Worm (Caenorhabditis elegans): ENCODE data around the gene C54E10.3.

Gene C54E10.3

DNA sequence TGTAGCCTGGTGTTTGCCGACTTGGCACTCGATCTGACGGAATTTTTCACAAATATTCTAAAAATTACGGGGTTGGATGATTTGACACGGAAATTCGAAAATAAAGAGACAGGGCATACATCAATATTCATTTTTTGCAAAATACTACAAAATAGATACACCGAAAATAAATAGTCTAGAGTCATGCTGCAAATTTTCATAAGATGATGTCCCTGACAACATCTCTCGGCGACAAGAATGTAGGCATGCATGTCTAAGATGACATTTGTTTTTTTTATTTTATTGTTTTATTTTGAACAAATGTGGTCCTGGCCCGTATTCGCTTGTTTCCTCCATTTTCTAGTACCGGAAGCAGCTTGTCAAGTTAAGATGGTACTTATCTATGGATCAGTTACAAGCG lies 39.4 kb upstream of the C54E10.3 start, which contains the start of gene clec-256:
Gene clec-256, plus strand, starts transcription at position 301 of the 400 bp plus-strand sequence.
- TF ChIP-seq snpc-4 (tag; optimal IDR thresholded peaks at IDR 0.05) (no peak), ets-5 (GFP tag; IDR thresholded peaks at IDR 0.05) (no peak), C34B4.2 (tag; optimal IDR thresholded peaks at IDR 0.05) (no peak), F16B12.6 (tag; optimal IDR thresholded peaks at IDR 0.05) (no peak), isw-1 (GFP tag; IDR thresholded peaks at IDR 0.05) (no peak), nhr-11 (tag; optimal IDR thresholded peaks at IDR 0.05) (no peak), ztf-11 (tag; optimal IDR thresholded peaks at IDR 0.05) (no peak), nhr-90 (tag; optimal IDR thresholded peaks at IDR 0.05; ENCODE audit: poor library complexity) (no peak)

DNA sequence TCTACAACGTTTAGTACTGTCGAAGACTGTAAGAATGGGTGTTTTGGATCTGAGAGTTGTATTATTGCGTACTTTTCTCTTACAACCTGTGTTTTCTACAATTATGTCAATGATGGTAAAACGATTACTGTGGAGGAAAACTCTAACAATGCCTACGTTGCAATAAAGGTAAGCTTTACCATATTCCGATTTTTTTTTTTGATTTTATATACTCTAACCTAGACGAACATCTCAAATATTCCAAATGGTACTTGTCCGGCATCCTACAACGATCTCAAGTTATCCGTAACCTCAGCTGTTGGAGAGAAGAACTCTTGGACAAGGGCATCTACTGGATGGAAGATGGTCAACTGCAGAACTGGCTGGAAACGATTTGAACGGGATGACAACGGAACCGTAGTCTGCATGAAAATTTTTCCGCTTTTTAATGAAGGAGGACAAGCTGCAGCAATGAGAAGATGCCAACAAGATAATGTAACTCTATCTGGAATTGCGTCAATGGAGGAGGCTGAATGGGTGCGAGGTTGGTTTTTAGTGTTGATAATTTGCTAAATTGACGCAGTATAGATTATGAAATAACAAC lies 38.9 kb upstream of the C54E10.3 start:
- TF ChIP-seq lin-14 (GFP tag; optimal IDR thresholded peaks at IDR 0.05) (no peak), C34B4.2 (tag; optimal IDR thresholded peaks at IDR 0.05) (no peak), ceh-8 (GFP tag; optimal IDR thresholded peaks at IDR 0.05) (no peak), aha-1 (tag; optimal IDR thresholded peaks at IDR 0.05) (no peak), vab-15 (tag; optimal IDR thresholded peaks at IDR 0.05) (no peak), nhr-84 (tag; optimal IDR thresholded peaks at IDR 0.05) (no peak), efl-3 (GFP tag; optimal IDR thresholded peaks at IDR 0.05) (no peak), skn-1 (tag; optimal IDR thresholded peaks at IDR 0.05) (no peak), nhr-77 (tag; optimal IDR thresholded peaks at IDR 0.05) (no peak), fkh-4 (tag; optimal IDR thresholded peaks at IDR 0.05; ENCODE audit: borderline replicate concordance) (no peak), mdl-1 (tag; optimal IDR thresholded peaks at IDR 0.05) (no peak), hlh-4 (tag; optimal IDR thresholded peaks at IDR 0.05) (no peak), fos-1 (tag; optimal IDR thresholded peaks at IDR 0.05) (no peak)

DNA sequence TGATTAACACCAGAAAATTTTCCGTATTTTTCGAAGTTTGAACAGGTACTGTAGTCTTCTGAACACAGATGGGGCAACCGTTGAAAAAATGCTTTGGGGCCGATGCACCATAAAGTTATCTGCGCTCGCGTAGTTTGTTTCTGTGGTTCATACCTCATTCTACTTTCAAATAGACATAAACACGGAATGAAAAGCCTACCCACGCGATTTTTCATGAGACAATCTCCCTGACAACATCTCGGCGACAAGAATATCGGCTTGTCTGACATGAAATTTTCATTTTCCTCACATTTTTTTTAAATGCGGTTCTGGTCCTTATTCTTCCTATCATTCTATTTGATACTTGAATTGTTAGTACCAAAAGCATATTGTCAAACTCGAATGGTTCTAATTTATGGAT lies 38.0 kb upstream of the C54E10.3 start, which contains the start of gene clec-257:
Gene clec-257, plus strand, starts transcription at position 301 of the 400 bp plus-strand sequence.
- no peak for TF ChIP-seq efl-1 (optimal IDR thresholded peaks at IDR 0.05)
- no peak for TF ChIP-seq efl-1 (GFP tag; optimal IDR thresholded peaks at IDR 0.05 in 1 of 2)
- peak; percentile 13 for TF ChIP-seq nhr-85 (tag)

DNA sequence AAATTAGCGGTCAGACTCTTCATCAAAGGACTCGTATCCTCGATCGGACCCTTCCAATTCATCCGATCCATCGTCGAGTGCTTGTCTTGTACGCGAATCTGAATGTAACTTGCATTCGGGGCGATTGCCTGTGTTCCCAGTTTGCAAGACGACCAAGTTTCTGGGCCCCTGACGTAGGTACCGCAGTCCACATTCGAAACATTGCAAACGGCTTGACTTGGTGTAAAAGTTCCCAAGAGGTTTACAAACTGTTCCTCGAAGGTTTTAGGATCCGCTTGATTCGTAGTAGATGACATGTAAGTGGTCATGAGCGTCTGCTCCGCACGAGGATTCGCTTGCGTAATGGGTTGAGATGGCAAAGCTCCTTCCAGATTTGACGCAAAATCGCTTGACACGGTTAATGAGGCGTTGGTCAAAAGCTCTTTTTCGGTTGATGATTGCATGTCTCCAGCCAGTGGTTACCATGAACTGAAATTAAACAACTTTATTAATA lies 34.5 kb upstream of the C54E10.3 start, which contains the start of gene Y17D7B.4:
Gene Y17D7B.4, minus strand, starts transcription at position 443 of the 493 bp plus-strand sequence.
- no peak for TF ChIP-seq nhr-20 (tag; optimal IDR thresholded peaks at IDR 0.05)
- TF ChIP-seq ceh-88 (GFP tag; IDR thresholded peaks at IDR 0.05), result no peak
- TF ChIP-seq pag-3 (tag; optimal IDR thresholded peaks at IDR 0.05; ENCODE audit: borderline replicate concordance, insufficient read depth), result no peak
- TF ChIP-seq alr-1 (tag; optimal IDR thresholded peaks at IDR 0.05; ENCODE audit: borderline replicate concordance), result no peak
- TF ChIP-seq lin-14 (GFP tag; optimal IDR thresholded peaks at IDR 0.05), result no peak
- no peak for TF ChIP-seq hlh-4 (tag; optimal IDR thresholded peaks at IDR 0.05)
- no peak for TF ChIP-seq nhr-47 (tag; optimal IDR thresholded peaks at IDR 0.05)
- no peak for TF ChIP-seq lin-13 (GFP tag; optimal IDR thresholded peaks at IDR 0.05)
- no peak for TF ChIP-seq vab-15 (tag; optimal IDR thresholded peaks at IDR 0.05)
- no peak for TF ChIP-seq elt-3 (tag; optimal IDR thresholded peaks at IDR 0.05)
- no peak for TF ChIP-seq unc-30 (tag; optimal IDR thresholded peaks at IDR 0.05)
- TF ChIP-seq nhr-237 (tag; optimal IDR thresholded peaks at IDR 0.05), result no peak
- no peak for TF ChIP-seq rnt-1 (tag; optimal IDR thresholded peaks at IDR 0.05)
- no peak for TF ChIP-seq C34B4.2 (tag; optimal IDR thresholded peaks at IDR 0.05)

DNA sequence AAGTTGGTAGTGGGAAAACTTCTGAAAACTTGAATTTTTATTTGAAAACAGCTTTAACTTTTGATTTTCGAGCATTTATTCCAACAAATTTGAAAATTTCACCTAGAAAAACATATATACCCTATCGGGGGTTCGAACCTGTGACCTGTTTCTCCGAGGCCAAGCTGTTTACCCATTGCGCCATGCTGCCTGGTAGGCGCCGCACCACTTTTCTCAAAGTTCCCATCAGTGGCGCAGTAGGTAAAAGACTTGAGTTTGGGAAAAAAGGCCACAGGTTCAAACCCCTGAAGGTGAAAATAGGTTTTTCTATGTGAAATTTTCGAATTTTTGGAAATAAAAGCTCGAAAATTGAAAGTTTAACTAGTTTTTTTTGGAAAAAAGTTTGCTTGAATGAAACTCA lies 30.2 kb upstream of the C54E10.3 start:
- TF ChIP-seq grh-1 (GFP tag; IDR thresholded peaks at IDR 0.05), result no peak
